Fruit fly (Drosophila melanogaster) whole organism, embryonic: ENCODE results near the gene CG43759.

Source experiments
- CG10565 ChIP-seq: fragments of 200-800 bp; sonication (Bioruptor generic); optimal IDR thresholded peaks from 3 replicates; lab custom pipeline; 2016; ENCODE audit warnings: missing biosample characterization, mild to moderate bottlenecking, missing genetic modification characterization
- CG11247 ChIP-seq: fragments of 200-800 bp; sonication (Bioruptor generic); IDR thresholded peaks from 2 replicates; pipeline ENCODE4 v1.3.6; 2022; ENCODE audit warnings: missing biosample characterization, missing genetic modification characterization
- CG42726 ChIP-seq: fragments of 200-800 bp; sonication (Bioruptor generic); IDR thresholded peaks from 2 replicates; pipeline ENCODE4 v1.3.6; 2022; ENCODE audit warnings: missing biosample characterization, missing genetic modification characterization; ENCODE audit not compliant: partially characterized antibody
- CG7357 ChIP-seq: fragments of 200-800 bp; sonication (Bioruptor generic); IDR thresholded peaks from 3 replicates; pipeline ENCODE4 v1.3.6; 2022; ENCODE audit warnings: missing biosample characterization, missing genetic modification characterization
- CG8359 ChIP-seq: fragments of 200-800 bp; sonication (Bioruptor generic); optimal IDR thresholded peaks from 2 replicates; lab custom pipeline; 2017; ENCODE audit warnings: missing biosample characterization, mild to moderate bottlenecking, missing genetic modification characterization, borderline replicate concordance
- CG8478 ChIP-seq: fragments of >200 bp; optimal IDR thresholded peaks from 2 replicates; lab custom pipeline; 2018
- Mrtf ChIP-seq: fragments of 200-800 bp; sonication (Bioruptor generic); IDR thresholded peaks from 3 replicates; pipeline ENCODE4 v1.3.6; 2022; ENCODE audit warnings: missing biosample characterization, missing genetic modification characterization
- dysf ChIP-seq: fragments of 200-800 bp; sonication (Bioruptor generic); IDR thresholded peaks from 3 replicates; pipeline ENCODE4 v1.3.6; 2022; ENCODE audit warnings: missing biosample characterization, missing genetic modification characterization
- fru ChIP-seq: fragments of >200 bp; optimal IDR thresholded peaks from 2 replicates; lab custom pipeline; 2017
- kah ChIP-seq: fragments of 200-800 bp; sonication (Bioruptor generic); optimal IDR thresholded peaks from 2 replicates; lab custom pipeline; 2018; ENCODE audit warnings: missing biosample characterization, mild to moderate bottlenecking, missing genetic modification characterization
- psq ChIP-seq: fragments of 200-800 bp; sonication (Bioruptor generic); optimal IDR thresholded peaks from 2 replicates; lab custom pipeline; 2017; ENCODE audit warnings: missing biosample characterization, missing genetic modification characterization
- sisA ChIP-seq: fragments of 200-800 bp; sonication (Bioruptor generic); IDR thresholded peaks from 2 replicates; pipeline ENCODE4 v1.3.6; 2022; ENCODE audit warnings: missing biosample characterization, missing genetic modification characterization
- tup ChIP-seq: fragments of 200-800 bp; sonication (Bioruptor generic); optimal IDR thresholded peaks from 2 replicates; lab custom pipeline; 2016; ENCODE audit warnings: missing biosample characterization, mild to moderate bottlenecking, missing genetic modification characterization, moderate library complexity

DNA sequence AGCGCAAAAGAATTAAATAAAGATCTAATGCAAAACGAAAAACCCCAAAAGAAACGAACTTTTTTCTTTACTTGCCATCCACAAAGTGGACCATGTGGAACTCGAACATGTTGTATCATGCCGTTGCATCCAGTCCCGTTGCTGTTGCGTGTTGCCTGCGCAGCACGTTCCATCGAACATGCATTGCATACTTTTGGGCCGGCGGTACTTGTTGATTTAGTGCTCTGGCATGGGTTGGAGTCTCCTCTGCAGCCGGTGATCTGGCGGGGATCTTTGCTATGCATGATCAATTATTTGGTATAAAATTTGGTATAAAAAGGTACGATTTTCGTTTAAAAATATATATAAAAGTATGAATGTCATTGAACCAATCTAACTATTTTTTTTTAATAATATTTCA, 98.4 kb downstream of the CG43759 start:
- TF ChIP-seq fru (lab: Kevin White, UChicago) (no peak), psq (GFP tag; lab: Kevin White, UChicago) (no peak), CG8478 (lab: Kevin White, UChicago) (no peak), sisA (GFP tag; lab: Robert Waterston, UW) (no peak), tup (no peak), CG8359 (GFP tag; lab: Kevin White, UChicago) (no peak), CG7357 (GFP tag; lab: Robert Waterston, UW) (no peak), dysf (GFP tag; lab: Robert Waterston, UW) (no peak), CG42726 (GFP tag; lab: Robert Waterston, UW) (0 out of 2 replicates have a peak, but pooled peaks have one; percentile 34), CG10565 (GFP tag; lab: Kevin White, UChicago) (no peak), kah (GFP tag; lab: Kevin White, UChicago) (no peak), CG11247 (GFP tag; lab: Robert Waterston, UW) (no peak), Mrtf (GFP tag; lab: Robert Waterston, UW) (no peak)
